Fruit fly (Drosophila melanogaster): ENCODE measurements around the gene CG12541.

The CG12541 gene

DNA sequence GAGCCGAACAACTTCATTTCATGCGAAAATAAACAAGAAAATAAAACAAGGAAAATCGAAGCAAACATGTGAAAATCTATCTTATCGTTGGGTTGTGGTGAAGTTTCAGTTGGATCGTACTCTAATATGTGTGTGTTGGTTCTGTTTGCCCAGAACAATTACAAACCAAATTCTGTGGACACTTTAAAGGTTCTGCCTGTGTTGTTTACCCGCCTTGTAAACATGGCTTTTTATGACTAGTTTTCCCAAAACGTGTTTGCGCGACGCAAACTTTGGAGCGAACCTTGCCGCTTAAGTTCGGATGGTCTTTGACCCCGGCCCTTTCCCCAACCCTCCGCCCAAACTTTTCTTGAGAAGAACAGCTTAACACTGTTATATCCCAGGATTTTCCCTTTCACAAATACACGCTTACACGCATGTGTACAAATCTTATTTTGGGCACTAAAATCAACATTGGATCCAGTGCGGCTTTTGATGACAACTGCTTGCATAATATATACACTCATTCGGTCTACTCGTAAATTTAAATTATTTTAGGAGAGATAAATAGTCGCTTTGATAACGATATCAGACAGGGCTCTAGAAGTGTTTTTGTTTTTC lies 61.7 kb downstream of the CG12541 start (continued):
- TF ChIP-seq caup (GFP tag; optimal IDR thresholded peaks at IDR 0.05; ENCODE audit: severe bottlenecking), result peak; percentile 84
- TF ChIP-seq E2f1 (GFP tag; IDR thresholded peaks at IDR 0.05), result peak; percentile 66; the same call in 1 of the 2 replicates
- TF ChIP-seq gem (tag; optimal IDR thresholded peaks at IDR 0.05), result peak; percentile 84
- TF ChIP-seq CG3407 (GFP tag; optimal IDR thresholded peaks at IDR 0.05), result peak; percentile 96
- no peak for TF ChIP-seq CG3995 (GFP tag; optimal IDR thresholded peaks at IDR 0.05)
- TF ChIP-seq knrl (GFP tag; IDR thresholded peaks at IDR 0.05; ENCODE audit: partially characterized antibody), result no peak
- TF ChIP-seq pzg (GFP tag; optimal IDR thresholded peaks at IDR 0.05), result no peak
- peak; percentile 90 for TF ChIP-seq CG3065 (GFP tag; optimal IDR thresholded peaks at IDR 0.05)
- peak; percentile 58 for TF ChIP-seq CG15479 (GFP tag; optimal IDR thresholded peaks at IDR 0.05)
- TF ChIP-seq CG14965 (GFP tag; optimal IDR thresholded peaks at IDR 0.05; ENCODE audit: borderline replicate concordance), result peak; percentile 85
- no peak for TF ChIP-seq CG6272 (GFP tag; IDR thresholded peaks at IDR 0.05)
- TF ChIP-seq CG18764 (GFP tag; optimal IDR thresholded peaks at IDR 0.05), result peak; percentile 90
- peak; percentile 57 for TF ChIP-seq CG10274 (GFP tag; optimal IDR thresholded peaks at IDR 0.05)
- no peak for TF ChIP-seq yki (optimal IDR thresholded peaks at IDR 0.05)
- TF ChIP-seq ab (GFP tag; optimal IDR thresholded peaks at IDR 0.05), result no peak
- TF ChIP-seq chn (GFP tag; optimal IDR thresholded peaks at IDR 0.05), result peak; percentile 68
- peak in 1 of 2 experiments; percentile 46 for TF ChIP-seq crp (GFP tag; optimal IDR thresholded peaks at IDR 0.05)
- TF ChIP-seq D19A (tag; optimal IDR thresholded peaks at IDR 0.05), result peak; percentile 63
- no peak for TF ChIP-seq ato (GFP tag; IDR thresholded peaks at IDR 0.05; ENCODE audit: partially characterized antibody)
- TF ChIP-seq CG12299 (tag; optimal IDR thresholded peaks at IDR 0.05), result peak; percentile 83
- TF ChIP-seq CG9437 (GFP tag; optimal IDR thresholded peaks at IDR 0.05), result no peak
- TF ChIP-seq rib (GFP tag; IDR thresholded peaks at IDR 0.05), result no peak
- TF ChIP-seq CG15514 (GFP tag; optimal IDR thresholded peaks at IDR 0.05), result peak; percentile 69
- TF ChIP-seq Camta (GFP tag; optimal IDR thresholded peaks at IDR 0.05), result peak; percentile 90
- TF ChIP-seq CG31365 (tag; optimal IDR thresholded peaks at IDR 0.05), result peak; percentile 77
- peak; percentile 76 for TF ChIP-seq CG10267 (tag; optimal IDR thresholded peaks at IDR 0.05)
- TF ChIP-seq hb (GFP tag; IDR thresholded peaks at IDR 0.05; ENCODE audit: partially characterized antibody), result no peak
- peak; percentile 25; the same call in 1 of the 3 replicates for TF ChIP-seq CG34422 (GFP tag; IDR thresholded peaks at IDR 0.05)
- TF ChIP-seq CG8089 (GFP tag; optimal IDR thresholded peaks at IDR 0.05), result peak; percentile 94
- TF ChIP-seq Bteb2 (GFP tag; optimal IDR thresholded peaks at IDR 0.05), result peak; percentile 57
- TF ChIP-seq Bgb (GFP tag; IDR thresholded peaks at IDR 0.05; ENCODE audit: partially characterized antibody), result no peak
- no peak for TF ChIP-seq D (optimal IDR thresholded peaks at IDR 0.05)
- TF ChIP-seq D (GFP tag; optimal IDR thresholded peaks at IDR 0.05), result peak; percentile 91
- TF ChIP-seq gcm (GFP tag; optimal IDR thresholded peaks at IDR 0.05), result peak; percentile 87
- TF ChIP-seq kay (GFP tag; optimal IDR thresholded peaks at IDR 0.05), result peak; percentile 75
- TF ChIP-seq CG7839 (tag; optimal IDR thresholded peaks at IDR 0.05), result peak; percentile 64
- peak; percentile 78 for TF ChIP-seq CG17186 (GFP tag; optimal IDR thresholded peaks at IDR 0.05)
- TF ChIP-seq CG7786 (GFP tag; optimal IDR thresholded peaks at IDR 0.05), result peak; percentile 73
- TF ChIP-seq CG10321 (GFP tag; IDR thresholded peaks at IDR 0.05), result peak; percentile 58; the same call in 1 of the 2 replicates
- no peak for TF ChIP-seq Opbp (GFP tag; IDR thresholded peaks at IDR 0.05; ENCODE audit: partially characterized antibody)
- no peak for TF ChIP-seq C15 (GFP tag; IDR thresholded peaks at IDR 0.05)
- TF ChIP-seq CG12391 (tag; optimal IDR thresholded peaks at IDR 0.05), result peak; percentile 67
- peak; percentile 49 for TF ChIP-seq sug (tag; optimal IDR thresholded peaks at IDR 0.05)
- no peak for TF ChIP-seq Dp (GFP tag; optimal IDR thresholded peaks at IDR 0.05)
- peak; percentile 87 for TF ChIP-seq CG10462 (GFP tag; optimal IDR thresholded peaks at IDR 0.05)
- no peak for TF ChIP-seq chinmo (GFP tag; IDR thresholded peaks at IDR 0.05; ENCODE audit: partially characterized antibody)
- peak; percentile 48 for TF ChIP-seq ERR (GFP tag; optimal IDR thresholded peaks at IDR 0.05)
- peak; percentile 29; the same call in 1 of the 2 replicates for TF ChIP-seq lmd (GFP tag; IDR thresholded peaks at IDR 0.05)
- TF ChIP-seq p53 (GFP tag; optimal IDR thresholded peaks at IDR 0.05), result peak; percentile 81

Data from whole organism, embryonic.